Worm (Caenorhabditis elegans): ENCODE data around the gene C49A9.10.

- TF ChIP-seq fos-1 (tag; optimal IDR thresholded peaks at IDR 0.05) (no peak), nhr-11 (tag; optimal IDR thresholded peaks at IDR 0.05) (no peak), nhr-12 (tag; optimal IDR thresholded peaks at IDR 0.05) (no peak), peb-1 (tag; optimal IDR thresholded peaks at IDR 0.05) (no peak), sma-9 (GFP tag; optimal IDR thresholded peaks at IDR 0.05) (no peak), sma-9 (tag; optimal IDR thresholded peaks at IDR 0.05) (no peak), R02D3.7 (tag; optimal IDR thresholded peaks at IDR 0.05) (no peak), ZK546.5 (tag; optimal IDR thresholded peaks at IDR 0.05) (no peak), lin-39 (tag; optimal IDR thresholded peaks at IDR 0.05) (no peak), ceh-82 (tag; optimal IDR thresholded peaks at IDR 0.05) (no peak), blmp-1 (tag; optimal IDR thresholded peaks at IDR 0.05; ENCODE audit: insufficient read depth) (no peak), ceh-16 (tag; optimal IDR thresholded peaks at IDR 0.05) (no peak), ztf-11 (tag; optimal IDR thresholded peaks at IDR 0.05) (no peak)
Measured at ce11 chrIV:6217503-6217902, 11.4 kb upstream of the C49A9.10 start.

All from whole organism, L2 larva.